Fruit fly (Drosophila melanogaster) whole organism, embryonic: ENCODE measurements around the gene Gr61a.

Experiments
- CG15269 ChIP-seq: fragments of 200-800 bp; sonication (Bioruptor generic); optimal IDR thresholded peaks from 2 replicates; lab custom pipeline; 2018; ENCODE audit warnings: missing biosample characterization, mild to moderate bottlenecking, missing genetic modification characterization, moderate library complexity
- CG31224 ChIP-seq: fragments of 200-800 bp; sonication (Bioruptor generic); IDR thresholded peaks from 2 replicates; pipeline ENCODE4 v1.3.6; 2022; ENCODE audit warnings: missing biosample characterization, missing genetic modification characterization
- Hmx ChIP-seq: fragments of 200-800 bp; sonication (Bioruptor generic); optimal IDR thresholded peaks from 2 replicates; lab custom pipeline; 2016; ENCODE audit warnings: missing biosample characterization, missing genetic modification characterization
- Neu2 ChIP-seq: fragments of 200-800 bp; sonication (Bioruptor generic); optimal IDR thresholded peaks from 3 replicates; lab custom pipeline; 2016; ENCODE audit warnings: missing biosample characterization, missing genetic modification characterization, borderline replicate concordance
- gt ChIP-seq: fragments of 200-800 bp; sonication (Bioruptor generic); IDR thresholded peaks from 2 replicates; pipeline ENCODE4 v1.3.6; 2022; ENCODE audit warnings: missing biosample characterization, missing genetic modification characterization

DNA sequence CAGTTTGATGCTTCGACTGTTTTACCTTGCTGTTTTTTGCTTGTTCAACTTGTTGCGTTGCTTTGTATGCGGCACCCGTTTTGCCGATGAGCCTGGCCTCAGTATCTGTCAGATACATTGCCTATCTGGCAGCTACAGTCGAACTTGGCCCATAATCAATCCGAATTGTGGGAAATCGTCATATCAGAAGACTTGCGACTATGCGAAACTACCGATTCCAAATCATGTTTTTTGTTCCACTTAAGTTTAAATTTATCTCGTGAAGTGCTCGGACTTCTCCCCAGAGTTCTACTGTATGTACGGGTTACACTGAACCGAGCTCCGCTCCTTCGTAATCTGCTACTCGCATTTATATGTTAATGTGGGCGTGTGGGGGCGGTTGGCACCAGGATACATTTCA is 43.0 kb downstream of the Gr61a start:
- no peak for TF ChIP-seq Neu2
- no peak for TF ChIP-seq gt (GFP tag; lab: Robert Waterston, UW)
- TF ChIP-seq CG15269 (tag; lab: Kevin White, UChicago), result no peak
- TF ChIP-seq CG31224 (GFP tag; lab: Robert Waterston, UW), result 0 out of 2 replicates have a peak, but pooled peaks have one; percentile 25
- TF ChIP-seq Hmx (GFP tag; lab: Kevin White, UChicago), result no peak
